Worm (Caenorhabditis elegans): ENCODE measurements around the gene nhr-257.

nhr-257 gene

ce11 chrII:3879945-3880344, 27.2 kb downstream of the nhr-257 start, which contains the start of gene nhr-166:
Gene nhr-166, plus strand, starts transcription at chrII:3880245.
- TF ChIP-seq unc-86 (tag; optimal IDR thresholded peaks at IDR 0.05) (no peak), mep-1 (tag; optimal IDR thresholded peaks at IDR 0.05) (no peak), C16A3.4 (tag; optimal IDR thresholded peaks at IDR 0.05) (no peak), nhr-71 (tag; optimal IDR thresholded peaks at IDR 0.05) (no peak), skn-1 (tag; optimal IDR thresholded peaks at IDR 0.05) (no peak), unc-30 (tag; optimal IDR thresholded peaks at IDR 0.05) (no peak), sptf-1 (tag; optimal IDR thresholded peaks at IDR 0.05) (no peak), ztf-4 (tag; optimal IDR thresholded peaks at IDR 0.05) (no peak), nhr-47 (tag; optimal IDR thresholded peaks at IDR 0.05) (no peak), lin-35 (GFP tag; optimal IDR thresholded peaks at IDR 0.05) (no peak), snu-23 (GFP tag; optimal IDR thresholded peaks at IDR 0.05) (no peak), tbx-2 (tag; optimal IDR thresholded peaks at IDR 0.05) (no peak), sup-37 (GFP tag; optimal IDR thresholded peaks at IDR 0.05) (no peak), hpl-2 (GFP tag; optimal IDR thresholded peaks at IDR 0.05) (no peak), Y116A8C.19 (tag; optimal IDR thresholded peaks at IDR 0.05; ENCODE audit: borderline replicate concordance) (no peak)

DNA sequence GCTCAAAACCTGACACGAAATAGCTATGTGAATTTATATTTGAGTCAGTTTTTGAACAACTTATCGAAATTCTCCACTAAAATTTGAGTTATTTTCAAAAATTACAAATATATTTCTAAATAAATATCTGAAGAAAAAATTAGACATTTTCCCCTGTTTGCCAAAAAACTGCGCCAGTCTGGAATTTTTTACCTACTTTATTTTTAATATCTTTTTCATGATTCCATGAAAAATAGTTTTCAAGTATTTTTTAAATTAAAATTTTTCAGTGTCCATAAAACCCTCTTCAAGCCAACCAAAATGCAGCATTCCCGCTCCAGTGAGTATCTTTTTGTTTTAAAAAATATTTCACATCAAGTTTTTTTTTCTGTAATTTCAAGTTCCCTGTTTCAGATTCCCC, 38.4 kb downstream of the nhr-257 start, which contains the start of gene F53C3.8:
Gene F53C3.8 (plus strand): TSS at position 301 of the 400 bp plus-strand sequence.
- TF ChIP-seq dsc-1 (tag; optimal IDR thresholded peaks at IDR 0.05) (no peak), nhr-11 (tag; optimal IDR thresholded peaks at IDR 0.05) (no peak), elt-3 (tag; optimal IDR thresholded peaks at IDR 0.05) (no peak), efl-3 (GFP tag; optimal IDR thresholded peaks at IDR 0.05) (no peak), pqm-1 (tag; optimal IDR thresholded peaks at IDR 0.05) (no peak), nhr-28 (tag; optimal IDR thresholded peaks at IDR 0.05) (no peak), nhr-237 (tag; optimal IDR thresholded peaks at IDR 0.05) (no peak), mef-2 (tag; optimal IDR thresholded peaks at IDR 0.05) (no peak), unc-86 (tag; optimal IDR thresholded peaks at IDR 0.05) (no peak), blmp-1 (tag; optimal IDR thresholded peaks at IDR 0.05) (no peak), mep-1 (tag; optimal IDR thresholded peaks at IDR 0.05) (no peak)

DNA sequence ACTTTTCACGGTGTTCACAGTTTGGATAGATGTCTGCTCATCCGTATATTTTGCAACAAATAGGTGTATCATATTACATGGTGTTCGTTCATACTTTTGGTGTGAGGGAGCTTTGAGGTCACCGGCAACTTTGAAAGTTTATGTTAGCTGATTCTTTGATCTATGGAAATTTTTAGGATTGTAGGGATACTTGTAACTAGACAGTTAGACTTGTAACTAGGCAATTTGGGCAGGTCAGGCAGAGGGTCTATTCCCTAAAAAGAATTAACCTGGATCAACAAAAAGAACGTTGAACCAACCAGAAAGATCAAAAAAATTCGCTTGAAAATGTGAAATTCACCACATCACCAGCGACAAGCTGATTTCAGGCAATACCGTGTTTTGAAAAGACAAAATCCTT, 41.2 kb downstream of the nhr-257 start:
- TF ChIP-seq C16A3.4 (tag; optimal IDR thresholded peaks at IDR 0.05) = no peak
- TF ChIP-seq skn-1 (tag; optimal IDR thresholded peaks at IDR 0.05) = no peak
- TF ChIP-seq pqm-1 (tag; optimal IDR thresholded peaks at IDR 0.05) = no peak
- TF ChIP-seq egl-27 (tag; optimal IDR thresholded peaks at IDR 0.05) = no peak
- TF ChIP-seq fkh-4 (tag; optimal IDR thresholded peaks at IDR 0.05; ENCODE audit: borderline replicate concordance) = no peak
- TF ChIP-seq F16B12.6 (tag; optimal IDR thresholded peaks at IDR 0.05) = no peak
- TF ChIP-seq nhr-90 (tag; optimal IDR thresholded peaks at IDR 0.05; ENCODE audit: poor library complexity) = no peak
- TF ChIP-seq nhr-85 (tag) = no peak
- TF ChIP-seq hlh-4 (tag; optimal IDR thresholded peaks at IDR 0.05) = no peak
- TF ChIP-seq aly-2 (tag; optimal IDR thresholded peaks at IDR 0.05) = no peak
- TF ChIP-seq mdl-1 (tag; optimal IDR thresholded peaks at IDR 0.05) = no peak

DNA sequence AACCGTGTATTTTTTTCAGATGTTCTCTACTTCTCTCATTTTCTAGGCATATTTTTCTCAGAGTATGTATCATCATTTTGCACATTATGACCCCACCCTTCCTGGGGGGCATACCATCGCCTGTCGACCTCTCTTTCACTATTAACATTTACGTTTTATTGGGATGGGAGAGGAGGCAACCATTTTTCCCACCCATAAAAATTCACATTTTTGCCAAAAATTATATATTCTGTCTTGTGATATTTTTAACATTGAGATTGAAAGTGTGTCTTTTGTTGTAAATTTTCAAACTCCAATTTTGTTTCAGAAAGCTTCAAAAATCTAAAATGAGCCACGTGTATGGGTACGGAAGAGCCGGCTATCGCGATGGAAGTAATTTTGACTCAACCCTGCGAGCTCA, 42.0 kb downstream of the nhr-257 start, which contains the start of gene F53C3.7:
Gene F53C3.7 (plus strand): TSS at position 301 of the 400 bp plus-strand sequence.
- TF ChIP-seq ceh-8 (GFP tag; optimal IDR thresholded peaks at IDR 0.05) = no peak
- TF ChIP-seq skn-1 (tag; optimal IDR thresholded peaks at IDR 0.05) = no peak

DNA sequence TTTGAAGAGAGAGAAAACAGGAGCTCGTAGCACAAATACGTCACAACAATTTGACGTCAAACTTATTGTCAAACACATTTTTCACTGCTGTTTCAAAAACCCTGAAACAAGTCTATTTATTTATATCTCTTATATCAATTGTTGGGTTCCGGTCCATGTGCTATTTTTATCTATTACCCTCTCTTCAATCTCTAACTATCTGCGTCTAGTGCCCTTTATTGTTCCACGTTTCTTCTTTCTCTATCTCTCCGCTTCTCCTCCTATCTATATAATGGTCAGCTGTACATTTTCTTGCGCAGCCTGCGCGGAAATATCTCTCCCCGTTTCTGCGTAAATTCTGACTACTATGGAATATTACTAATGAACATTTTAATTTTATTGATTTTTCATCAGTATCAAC, 44.2 kb downstream of the nhr-257 start:
- TF ChIP-seq mef-2 (tag; optimal IDR thresholded peaks at IDR 0.05) (peak; percentile 92), tlp-1 (tag; optimal IDR thresholded peaks at IDR 0.05) (no peak), xbp-1 (tag; optimal IDR thresholded peaks at IDR 0.05) (peak; percentile 47), zip-4 (GFP tag; optimal IDR thresholded peaks at IDR 0.05) (no peak), sptf-1 (tag; optimal IDR thresholded peaks at IDR 0.05) (no peak), lin-14 (GFP tag; optimal IDR thresholded peaks at IDR 0.05) (peak; percentile 88), snu-23 (GFP tag; optimal IDR thresholded peaks at IDR 0.05) (peak; percentile 68), sox-4 (tag; optimal IDR thresholded peaks at IDR 0.05) (no peak), nhr-47 (tag; optimal IDR thresholded peaks at IDR 0.05) (peak; percentile 52), aha-1 (tag; optimal IDR thresholded peaks at IDR 0.05) (no peak), lin-15B (tag; optimal IDR thresholded peaks at IDR 0.05) (no peak), nhr-76 (tag; optimal IDR thresholded peaks at IDR 0.05) (no peak), dpl-1 (GFP tag; optimal IDR thresholded peaks at IDR 0.05) (peak; percentile 24 to 43 (median 31)), grh-1 (GFP tag; IDR thresholded peaks at IDR 0.05) (0 out of 2 replicates have a peak, but pooled peaks have one; percentile 26), ztf-4 (tag; optimal IDR thresholded peaks at IDR 0.05) (no peak), unc-30 (tag; optimal IDR thresholded peaks at IDR 0.05) (no peak), alr-1 (tag; optimal IDR thresholded peaks at IDR 0.05; ENCODE audit: borderline replicate concordance) (no peak), efl-1 (optimal IDR thresholded peaks at IDR 0.05) (peak; percentile 56 to 62), efl-1 (GFP tag; optimal IDR thresholded peaks at IDR 0.05 in 1 of 2) (peak; percentile 32 to 49), fos-1 (tag; optimal IDR thresholded peaks at IDR 0.05) (peak; percentile 17)

Measured in whole organism, L1 larva.